Worm (Caenorhabditis elegans): ENCODE measurements around the gene B0334.5.
A peak's percentile ranks its signal among the peaks of the same experiment; 100 is the strongest.

Gene B0334.5

ce11 chrII:11545299-11545951 lies 48.0 kb downstream of the B0334.5 start, which contains the start of gene dnj-13:
Gene dnj-13 (plus strand): TSS chrII:11545701.
- TF ChIP-seq nhr-11 (tag; optimal IDR thresholded peaks at IDR 0.05), result no peak
- TF ChIP-seq mab-5 (tag; optimal IDR thresholded peaks at IDR 0.05), result peak; percentile 91
- TF ChIP-seq nhr-10 (tag; optimal IDR thresholded peaks at IDR 0.05), result peak; percentile 82
- peak; percentile 54 for TF ChIP-seq ceh-82 (tag; optimal IDR thresholded peaks at IDR 0.05)
- TF ChIP-seq fos-1 (tag; optimal IDR thresholded peaks at IDR 0.05), result peak; percentile 81
- TF ChIP-seq skn-1 (tag; optimal IDR thresholded peaks at IDR 0.05), result peak; percentile 61
- TF ChIP-seq mdl-1 (tag; optimal IDR thresholded peaks at IDR 0.05), result peak; percentile 53 to 78
- TF ChIP-seq ceh-16 (tag; optimal IDR thresholded peaks at IDR 0.05), result peak; percentile 58
- TF ChIP-seq zag-1 (tag; optimal IDR thresholded peaks at IDR 0.05), result peak; percentile 70
- peak; percentile 32 for TF ChIP-seq unc-62 (GFP tag; optimal IDR thresholded peaks at IDR 0.05)
- TF ChIP-seq sma-3 (GFP tag; optimal IDR thresholded peaks at IDR 0.05), result peak; percentile 98
- TF ChIP-seq gmeb-1 (tag; optimal IDR thresholded peaks at IDR 0.05), result peak; percentile 90
- no peak for TF ChIP-seq elt-1 (tag; optimal IDR thresholded peaks at IDR 0.05)
- TF ChIP-seq nhr-21 (tag; optimal IDR thresholded peaks at IDR 0.05), result peak; percentile 90
- no peak for TF ChIP-seq nhr-12 (tag; optimal IDR thresholded peaks at IDR 0.05)
- peak; percentile 96 for TF ChIP-seq F13H6.1 (tag; optimal IDR thresholded peaks at IDR 0.05)
- peak; percentile 14 for TF ChIP-seq dmd-4 (tag; optimal IDR thresholded peaks at IDR 0.05)
- TF ChIP-seq crh-2 (tag; optimal IDR thresholded peaks at IDR 0.05), result peak; percentile 93
- TF ChIP-seq lsy-2 (tag; optimal IDR thresholded peaks at IDR 0.05), result peak; percentile 89 to 92
- TF ChIP-seq nhr-237 (tag; optimal IDR thresholded peaks at IDR 0.05), result peak; percentile 43
- no peak for TF ChIP-seq aly-2 (tag; optimal IDR thresholded peaks at IDR 0.05)
- TF ChIP-seq egl-27 (tag; optimal IDR thresholded peaks at IDR 0.05), result peak; percentile 76
- TF ChIP-seq ztf-4 (tag; optimal IDR thresholded peaks at IDR 0.05), result peak; percentile 89
- TF ChIP-seq blmp-1 (tag; optimal IDR thresholded peaks at IDR 0.05; ENCODE audit: insufficient read depth), result peak; percentile 66
- peak; percentile 96 for TF ChIP-seq sem-4 (tag; optimal IDR thresholded peaks at IDR 0.05)
- no peak for TF ChIP-seq ztf-1 (GFP tag; conservative IDR thresholded peaks at IDR 0.05)
- TF ChIP-seq nhr-23 (tag; optimal IDR thresholded peaks at IDR 0.05), result no peak
- TF ChIP-seq lin-39 (tag; optimal IDR thresholded peaks at IDR 0.05), result peak; percentile 30
- TF ChIP-seq peb-1 (tag; optimal IDR thresholded peaks at IDR 0.05), result no peak
- peak; percentile 92 for TF ChIP-seq C34F6.9 (tag; optimal IDR thresholded peaks at IDR 0.05)
- TF ChIP-seq elt-3 (tag; optimal IDR thresholded peaks at IDR 0.05), result no peak
- peak; percentile 87 for TF ChIP-seq nhr-25 (tag; optimal IDR thresholded peaks at IDR 0.05)
- TF ChIP-seq ama-1 (optimal IDR thresholded peaks at IDR 0.05), result peak; percentile 88
- TF ChIP-seq nhr-129 (tag; optimal IDR thresholded peaks at IDR 0.05), result peak; percentile 86
- TF ChIP-seq lin-13 (GFP tag; optimal IDR thresholded peaks at IDR 0.05), result peak; percentile 92
- TF ChIP-seq nhr-77 (tag; optimal IDR thresholded peaks at IDR 0.05), result peak; percentile 82
- TF ChIP-seq sma-9 (GFP tag; optimal IDR thresholded peaks at IDR 0.05), result peak; percentile 97
- no peak for TF ChIP-seq sma-9 (tag; optimal IDR thresholded peaks at IDR 0.05)
- peak; percentile 38 for TF ChIP-seq ZK546.5 (tag; optimal IDR thresholded peaks at IDR 0.05)
- peak; percentile 94 for TF ChIP-seq Y55F3AM.14 (GFP tag; optimal IDR thresholded peaks at IDR 0.05)
- no peak for TF ChIP-seq ztf-11 (tag; optimal IDR thresholded peaks at IDR 0.05)
- TF ChIP-seq R02D3.7 (tag; optimal IDR thresholded peaks at IDR 0.05), result peak; percentile 52
- no peak for TF ChIP-seq unc-39 (tag; optimal IDR thresholded peaks at IDR 0.05)
- peak; percentile 78 for TF ChIP-seq snpc-4 (tag; optimal IDR thresholded peaks at IDR 0.05)
- peak; percentile 88 for TF ChIP-seq lin-11 (tag; optimal IDR thresholded peaks at IDR 0.05)
- no peak for TF ChIP-seq mbf-1 (tag; optimal IDR thresholded peaks at IDR 0.05)
- TF ChIP-seq alr-1 (tag; optimal IDR thresholded peaks at IDR 0.05), result peak; percentile 7
- peak; percentile 89 for TF ChIP-seq nhr-6 (tag; optimal IDR thresholded peaks at IDR 0.05)
- TF ChIP-seq unc-55 (GFP tag; optimal IDR thresholded peaks at IDR 0.05), result peak; percentile 95

Data from whole organism, L2 larva.